Worm (Caenorhabditis elegans) whole organism, L2 larva: ENCODE measurements around the gene clec-32.

Experiments used
- C34F6.9 ChIP-seq: fragments of 150-350 bp; optimal IDR thresholded peaks from 2 replicates; lab custom pipeline; 2014; ENCODE audit warnings: missing biosample characterization, missing genetic modification characterization
- F13H6.1 ChIP-seq: sonication (generic microtip); optimal IDR thresholded peaks from 2 replicates; lab custom pipeline; 2016; ENCODE audit warnings: missing genetic modification characterization, missing compliant biosample characterization
- R02D3.7 ChIP-seq: fragments of 150-350 bp; optimal IDR thresholded peaks from 2 replicates; lab custom pipeline; 2014; ENCODE audit warnings: missing biosample characterization, missing genetic modification characterization
- ZK546.5 ChIP-seq: sonication (generic microtip); optimal IDR thresholded peaks from 2 replicates; lab custom pipeline; 2017; ENCODE audit warnings: missing biosample characterization, missing genetic modification characterization
- aly-2 ChIP-seq: fragments of 150-350 bp; optimal IDR thresholded peaks from 2 replicates; lab custom pipeline; 2014; ENCODE audit warnings: missing biosample characterization, missing genetic modification characterization
- blmp-1 ChIP-seq: sonication (generic microtip); optimal IDR thresholded peaks from 2 replicates; lab custom pipeline; 2017; ENCODE audit warnings: missing genetic modification characterization, mild to moderate bottlenecking, missing compliant biosample characterization, antibody characterized with exemption, moderate library complexity; ENCODE audit not compliant: insufficient read depth
- crh-2 ChIP-seq: sonication (generic microtip); optimal IDR thresholded peaks from 2 replicates; lab custom pipeline; 2017; ENCODE audit warnings: missing biosample characterization, missing genetic modification characterization
- egl-27 ChIP-seq: sonication (generic microtip); optimal IDR thresholded peaks from 3 replicates; lab custom pipeline; 2017; ENCODE audit warnings: missing biosample characterization, missing genetic modification reagents, missing genetic modification characterization
- elt-1 ChIP-seq: fragments of 150-350 bp; optimal IDR thresholded peaks from 2 replicates; lab custom pipeline; 2014; ENCODE audit warnings: missing biosample characterization, missing genetic modification characterization
- elt-3 ChIP-seq: sonication (generic microtip); optimal IDR thresholded peaks from 2 replicates; lab custom pipeline; 2017; ENCODE audit warnings: missing biosample characterization, missing genetic modification characterization
- fos-1 ChIP-seq: fragments of 150-350 bp; optimal IDR thresholded peaks from 2 replicates; lab custom pipeline; 2014; ENCODE audit warnings: missing biosample characterization, missing genetic modification characterization
- gmeb-1 ChIP-seq: fragments of 150-350 bp; optimal IDR thresholded peaks from 2 replicates; lab custom pipeline; 2014; ENCODE audit warnings: missing biosample characterization, missing genetic modification characterization
- lin-13 ChIP-seq: fragments of 150-350 bp; optimal IDR thresholded peaks from 2 replicates; lab custom pipeline; 2014; ENCODE audit warnings: missing biosample characterization, missing genetic modification reagents, missing genetic modification characterization
- lin-39 ChIP-seq: fragments of 150-350 bp; optimal IDR thresholded peaks from 2 replicates; lab custom pipeline; 2014; ENCODE audit warnings: missing biosample characterization, missing genetic modification reagents, missing genetic modification characterization
- mab-5 ChIP-seq: fragments of 150-350 bp; optimal IDR thresholded peaks from 2 replicates; lab custom pipeline; 2014; ENCODE audit warnings: missing biosample characterization, missing genetic modification characterization
- mbf-1 ChIP-seq: sonication (generic microtip); optimal IDR thresholded peaks from 2 replicates; lab custom pipeline; 2017; ENCODE audit warnings: missing biosample characterization, missing genetic modification characterization
- nhr-10 ChIP-seq: sonication (generic microtip); optimal IDR thresholded peaks from 2 replicates; lab custom pipeline; 2017; ENCODE audit warnings: missing biosample characterization, missing genetic modification characterization
- nhr-11 ChIP-seq: fragments of 150-350 bp; optimal IDR thresholded peaks from 2 replicates; lab custom pipeline; 2014; ENCODE audit warnings: missing biosample characterization, missing genetic modification characterization
- nhr-129 ChIP-seq: fragments of 150-350 bp; optimal IDR thresholded peaks from 2 replicates; lab custom pipeline; 2014; ENCODE audit warnings: missing biosample characterization, missing genetic modification characterization
- nhr-21 ChIP-seq: fragments of 150-350 bp; optimal IDR thresholded peaks from 2 replicates; lab custom pipeline; 2014; ENCODE audit warnings: missing biosample characterization, missing genetic modification characterization
- nhr-237 ChIP-seq: fragments of 150-350 bp; optimal IDR thresholded peaks from 2 replicates; lab custom pipeline; 2014; ENCODE audit warnings: missing biosample characterization, missing genetic modification characterization
- nhr-25 ChIP-seq: fragments of 150-350 bp; sonication (generic microtip); optimal IDR thresholded peaks from 3 replicates; lab custom pipeline; 2014; ENCODE audit warnings: missing biosample characterization, missing genetic modification characterization
- nhr-6 ChIP-seq: fragments of 150-350 bp; optimal IDR thresholded peaks from 2 replicates; lab custom pipeline; 2014; ENCODE audit warnings: missing biosample characterization, missing genetic modification characterization
- nhr-77 ChIP-seq: fragments of 150-350 bp; optimal IDR thresholded peaks from 2 replicates; lab custom pipeline; 2014; ENCODE audit warnings: missing biosample characterization, missing genetic modification characterization
- peb-1 ChIP-seq: fragments of 150-350 bp; optimal IDR thresholded peaks from 2 replicates; lab custom pipeline; 2014; ENCODE audit warnings: missing biosample characterization, missing genetic modification characterization
- sem-4 ChIP-seq: fragments of 150-350 bp; optimal IDR thresholded peaks from 2 replicates; lab custom pipeline; 2014; ENCODE audit warnings: missing biosample characterization, missing genetic modification reagents, missing genetic modification characterization
- skn-1 ChIP-seq: sonication (generic microtip); optimal IDR thresholded peaks from 2 replicates; lab custom pipeline; 2017; ENCODE audit warnings: missing biosample characterization, missing genetic modification characterization
- sma-3 ChIP-seq: sonication (generic microtip); optimal IDR thresholded peaks from 2 replicates; lab custom pipeline; 2016; ENCODE audit warnings: missing genetic modification reagents, missing genetic modification characterization, missing compliant biosample characterization
- sma-9 ChIP-seq, 2 experiments: fragments of 150-350 bp in 1 of 2; sonication (generic microtip) in 1 of 2; optimal IDR thresholded peaks; 2 replicates each; lab custom pipeline; 2014 to 2016; ENCODE audit warnings: missing genetic modification characterization in 2 of 2, mild to moderate bottlenecking in 1 of 2, missing biosample characterization in 1 of 2, missing compliant biosample characterization in 1 of 2, missing genetic modification reagents in 1 of 2, moderate library complexity in 1 of 2
- unc-55 ChIP-seq: fragments of 150-350 bp; sonication (generic microtip); optimal IDR thresholded peaks from 3 replicates; lab custom pipeline; 2014; ENCODE audit warnings: missing biosample characterization, missing genetic modification reagents, missing genetic modification characterization
- unc-62 ChIP-seq: fragments of 150-350 bp; optimal IDR thresholded peaks from 2 replicates; lab custom pipeline; 2014; ENCODE audit warnings: missing biosample characterization, missing genetic modification reagents, missing genetic modification characterization
- ztf-1 ChIP-seq: fragments of 200-800 bp; sonication (Bioruptor generic); conservative IDR thresholded peaks from 2 replicates; pipeline ENCODE4 v1.3.6; 2022; ENCODE audit warnings: missing genetic modification characterization, missing compliant biosample characterization
- ztf-11 ChIP-seq: sonication (generic microtip); optimal IDR thresholded peaks from 2 replicates; lab custom pipeline; 2017; ENCODE audit warnings: missing biosample characterization, missing genetic modification characterization
- ztf-4 ChIP-seq: fragments of 150-350 bp; optimal IDR thresholded peaks from 2 replicates; lab custom pipeline; 2014; ENCODE audit warnings: missing biosample characterization, missing genetic modification characterization

The clec-32 gene

DNA sequence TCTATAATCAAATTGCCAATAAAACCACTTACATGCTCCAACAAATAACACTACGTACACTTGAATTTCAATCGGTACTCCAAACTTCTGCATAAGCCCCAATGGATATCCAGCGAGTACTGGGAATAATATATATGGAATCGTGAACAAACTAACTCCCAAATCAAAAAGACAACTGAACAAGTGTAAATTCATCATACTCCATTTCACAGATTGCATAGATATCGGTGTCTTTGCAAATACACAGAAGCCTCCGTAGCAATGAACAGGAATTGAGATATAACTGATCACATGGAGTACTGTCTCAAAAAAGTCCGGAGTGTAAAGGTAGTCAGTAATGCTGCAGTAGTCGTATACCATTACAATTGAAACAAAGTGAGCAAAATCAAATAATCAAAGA, 32.2 kb downstream of the clec-32 start, which contains the start of gene srh-214:
Gene srh-214 (minus strand): TSS at position 360 of the 400 bp plus-strand sequence.
- no peak for TF ChIP-seq nhr-129
- no peak for TF ChIP-seq ztf-1 (GFP tag; lab: Robert Waterston, UW)
- no peak for TF ChIP-seq lin-39 (tag; lab: Kevin White, UChicago)
- no peak for TF ChIP-seq nhr-77 (tag; lab: Kevin White, UChicago)
- TF ChIP-seq nhr-11 (tag; lab: Kevin White, UChicago), result no peak
- TF ChIP-seq unc-55, result no peak
- TF ChIP-seq R02D3.7, result no peak
- no peak for TF ChIP-seq fos-1 (tag; lab: Kevin White, UChicago)
- no peak for TF ChIP-seq crh-2
- no peak for TF ChIP-seq elt-3 (tag; lab: Kevin White, UChicago)
- no peak for TF ChIP-seq gmeb-1
- TF ChIP-seq blmp-1 (tag; lab: Kevin White, UChicago), result no peak
- no peak for TF ChIP-seq F13H6.1 (tag; lab: Kevin White, UChicago)
- no peak for TF ChIP-seq sem-4 (tag; lab: Kevin White, UChicago)
- TF ChIP-seq peb-1 (tag; lab: Kevin White, UChicago), result no peak
- no peak for TF ChIP-seq nhr-237 (tag; lab: Kevin White, UChicago)
- TF ChIP-seq, all 48 proteins: peak for 0

ce11 chrV:16827485-16827884, 34.1 kb downstream of the clec-32 start, which contains the start of gene srh-216:
srh-216 (minus strand) TSS chrV:16827585.
- no peak for TF ChIP-seq elt-3 (tag; lab: Kevin White, UChicago)
- no peak for TF ChIP-seq aly-2 (tag; lab: Kevin White, UChicago)
- no peak for TF ChIP-seq ztf-4 (tag; lab: Kevin White, UChicago)
- no peak for TF ChIP-seq nhr-6
- TF ChIP-seq, all 48 proteins: peak for 0

- TF ChIP-seq unc-55 (peak; percentile 39), mbf-1 (tag; lab: Kevin White, UChicago) (no peak)
Observed at ce11 chrV:16821270-16821737, 40.3 kb downstream of the clec-32 start, which contains the start of gene T20B3.14. T20B3.14 (minus strand) TSS chrV:16821320.

DNA sequence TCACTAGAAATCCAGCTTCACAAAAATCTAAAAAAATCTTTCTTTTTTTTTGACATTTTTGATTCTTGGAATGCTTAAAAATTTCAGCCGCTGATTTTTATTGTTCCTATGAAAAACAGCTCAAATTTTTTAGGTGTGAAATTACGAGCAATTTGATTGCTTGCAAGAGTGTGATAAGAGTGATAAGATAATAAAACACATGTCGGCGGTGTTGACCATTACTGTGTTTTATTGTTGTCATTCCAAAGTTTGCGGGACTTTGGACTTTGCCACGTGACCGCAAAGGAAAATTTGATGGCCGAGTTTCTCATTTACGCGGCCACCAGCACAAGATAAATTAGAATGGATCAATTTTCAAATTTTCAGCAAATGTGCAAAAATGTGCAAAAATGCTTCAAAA, 44.9 kb downstream of the clec-32 start:
- no peak for TF ChIP-seq unc-62
- no peak for TF ChIP-seq blmp-1 (tag; lab: Kevin White, UChicago)
- TF ChIP-seq sma-9 (GFP tag; optimal IDR thresholded peaks at IDR 0.05; lab: Kevin White, UChicago), result peak; percentile 29
- no peak for TF ChIP-seq sma-9 (tag; optimal IDR thresholded peaks at IDR 0.05; lab: Kevin White, UChicago)
- no peak for TF ChIP-seq peb-1 (tag; lab: Kevin White, UChicago)
- TF ChIP-seq fos-1 (tag; lab: Kevin White, UChicago), result peak; percentile 42
- TF ChIP-seq gmeb-1, result peak; percentile 45
- no peak for TF ChIP-seq ztf-11 (tag; lab: Kevin White, UChicago)

- TF ChIP-seq skn-1 (no peak), elt-1 (tag; lab: Kevin White, UChicago) (no peak), ztf-1 (GFP tag; lab: Robert Waterston, UW) (no peak), ZK546.5 (tag; lab: Kevin White, UChicago) (no peak)
Observed at ce11 chrV:16815261-16815660, 46.4 kb downstream of the clec-32 start, which contains the start of gene T20B3.1. T20B3.1 (plus strand) TSS chrV:16815561.

DNA sequence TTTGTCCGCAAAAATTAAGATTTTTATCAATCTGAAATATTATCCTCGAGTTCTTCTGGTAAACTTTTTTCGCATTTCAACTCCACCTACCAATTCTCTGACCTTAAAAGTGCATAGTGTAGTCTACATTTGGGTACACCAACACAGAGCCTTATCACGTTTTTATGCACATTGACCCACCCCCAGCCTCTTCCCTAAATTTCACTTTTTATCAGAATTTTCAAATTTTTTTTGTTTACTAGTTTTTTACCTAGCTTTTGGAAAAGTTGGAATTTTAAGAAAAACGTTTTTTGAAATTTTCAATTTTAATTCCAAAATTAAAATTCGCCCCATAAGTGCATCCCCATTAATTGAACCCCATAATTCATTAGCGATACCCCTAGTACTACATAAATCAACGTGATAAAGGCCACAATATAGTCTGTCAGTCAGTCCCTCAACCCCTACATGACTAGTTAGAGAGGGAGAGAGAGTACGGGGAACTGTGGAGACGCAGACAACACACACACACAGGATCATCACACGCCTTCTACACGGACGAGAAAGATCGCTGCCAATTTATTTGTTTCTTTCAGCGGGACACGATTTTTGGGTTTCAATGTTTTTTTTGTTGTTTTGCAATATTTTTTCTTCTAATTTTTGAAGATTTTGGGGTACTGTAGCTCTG, 46.9 kb downstream of the clec-32 start:
- TF ChIP-seq lin-39 (tag; lab: Kevin White, UChicago), result no peak
- TF ChIP-seq ztf-11 (tag; lab: Kevin White, UChicago), result no peak
- no peak for TF ChIP-seq nhr-77 (tag; lab: Kevin White, UChicago)
- TF ChIP-seq mbf-1 (tag; lab: Kevin White, UChicago), result no peak
- no peak for TF ChIP-seq lin-13 (GFP tag; lab: Kevin White, UChicago)
- TF ChIP-seq nhr-11 (tag; lab: Kevin White, UChicago), result no peak
- TF ChIP-seq mab-5, result peak; percentile 42
- peak; percentile 10 for TF ChIP-seq unc-55
- no peak for TF ChIP-seq egl-27
- TF ChIP-seq sma-3 (GFP tag; lab: Kevin White, UChicago), result peak; percentile 7
- no peak for TF ChIP-seq C34F6.9 (tag; lab: Kevin White, UChicago)
- TF ChIP-seq F13H6.1 (tag; lab: Kevin White, UChicago), result no peak
- peak; percentile 45 for TF ChIP-seq nhr-21 (tag; lab: Kevin White, UChicago)
- TF ChIP-seq nhr-25 (tag; lab: Kevin White, UChicago), result peak; percentile 48
- no peak for TF ChIP-seq nhr-10 (tag; lab: Kevin White, UChicago)
- TF ChIP-seq ztf-1 (GFP tag; lab: Robert Waterston, UW), result no peak
